Worm (Caenorhabditis elegans): ENCODE results near the gene scl-11.
A peak's percentile ranks its signal among the peaks of the same experiment; 100 is the strongest.

The scl-11 gene

DNA sequence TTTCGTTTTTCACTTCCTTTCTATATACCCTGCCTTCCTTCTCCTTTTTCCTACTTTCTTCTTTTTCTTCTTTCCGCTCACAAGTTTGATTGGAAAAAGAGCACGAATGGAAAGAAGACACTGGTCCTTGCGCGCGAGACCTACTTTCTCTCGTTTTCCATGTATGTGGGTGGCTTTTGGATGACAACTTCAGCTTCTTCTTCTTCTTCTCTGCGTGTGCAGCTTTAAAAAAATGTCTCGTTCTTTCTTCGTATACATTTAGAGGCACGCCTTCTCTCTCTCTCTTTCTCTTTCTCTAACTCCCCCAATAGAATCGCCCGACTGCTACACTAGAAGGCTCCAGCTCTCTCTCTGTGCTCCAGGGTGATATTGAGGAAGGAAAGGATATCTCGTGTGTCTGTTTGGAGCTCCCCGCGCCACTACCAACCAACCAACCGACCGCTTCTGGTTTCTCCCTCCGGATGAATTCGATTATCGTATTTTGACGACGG, 25.3 kb upstream of the scl-11 start:
- TF ChIP-seq rbr-2 (tag; optimal IDR thresholded peaks at IDR 0.05): peak; percentile 29
- TF ChIP-seq jun-1 (tag; optimal IDR thresholded peaks at IDR 0.05): no peak
- peak; percentile 32 for TF ChIP-seq mes-2 (tag; optimal IDR thresholded peaks at IDR 0.05; ENCODE audit: poor library complexity, severe bottlenecking)
- TF ChIP-seq ztf-11 (tag; optimal IDR thresholded peaks at IDR 0.05): no peak
- TF ChIP-seq ceh-82 (tag; optimal IDR thresholded peaks at IDR 0.05): no peak
- peak; percentile 42; the same call in 1 of the 2 replicates for TF ChIP-seq set-16 (GFP tag; IDR thresholded peaks at IDR 0.05)
- peak; percentile 61 for TF ChIP-seq mep-1 (tag; optimal IDR thresholded peaks at IDR 0.05)
- TF ChIP-seq ctbp-1 (GFP tag; IDR thresholded peaks at IDR 0.05): 0 out of 2 replicates have a peak, but pooled peaks have one; percentile 33
- no peak for TF ChIP-seq skn-1 (tag; optimal IDR thresholded peaks at IDR 0.05)
- TF ChIP-seq dmd-6 (GFP tag; IDR thresholded peaks at IDR 0.05): no peak
- peak; percentile 90 for TF ChIP-seq aha-1 (tag)
- no peak for TF ChIP-seq nhr-48 (tag; optimal IDR thresholded peaks at IDR 0.05)
- TF ChIP-seq ceh-32 (tag; optimal IDR thresholded peaks at IDR 0.05; ENCODE audit: poor library complexity): no peak
- TF ChIP-seq F37D6.2 (tag; optimal IDR thresholded peaks at IDR 0.05): peak; percentile 11
- TF ChIP-seq daf-12 (tag; optimal IDR thresholded peaks at IDR 0.05): no peak
- no peak for TF ChIP-seq zag-1 (tag; optimal IDR thresholded peaks at IDR 0.05)
- no peak for TF ChIP-seq ceh-20 (GFP tag; IDR thresholded peaks at IDR 0.05)
- no peak for TF ChIP-seq D1046.2 (GFP tag; IDR thresholded peaks at IDR 0.05)
- TF ChIP-seq daf-8 (GFP tag; IDR thresholded peaks at IDR 0.05): no peak
- TF ChIP-seq zip-2 (tag; optimal IDR thresholded peaks at IDR 0.05): no peak
- peak; percentile 46; the same call in 1 of the 2 replicates for TF ChIP-seq hmg-1.1 (GFP tag; IDR thresholded peaks at IDR 0.05)
- TF ChIP-seq nhr-237 (tag; optimal IDR thresholded peaks at IDR 0.05): no peak
- no peak for TF ChIP-seq zip-11 (GFP tag; IDR thresholded peaks at IDR 0.05)
- TF ChIP-seq unc-62 (GFP tag; optimal IDR thresholded peaks at IDR 0.05 in 1 of 2): peak in 1 of 2 experiments; percentile 57
- no peak for TF ChIP-seq unc-62 (tag; optimal IDR thresholded peaks at IDR 0.05)
- TF ChIP-seq egl-27 (tag; optimal IDR thresholded peaks at IDR 0.05): no peak
- no peak for TF ChIP-seq snpc-4 (tag; optimal IDR thresholded peaks at IDR 0.05)
- TF ChIP-seq saeg-2 (GFP tag; IDR thresholded peaks at IDR 0.05): no peak
- no peak for TF ChIP-seq nhr-11 (tag; optimal IDR thresholded peaks at IDR 0.05)
- no peak for TF ChIP-seq aly-2 (tag; optimal IDR thresholded peaks at IDR 0.05)
- no peak for TF ChIP-seq nhr-102 (tag; optimal IDR thresholded peaks at IDR 0.05)
- peak in 1 of 2 experiments; percentile 29 for TF ChIP-seq hif-1 (tag; optimal IDR thresholded peaks at IDR 0.05)
- no peak for TF ChIP-seq tra-1 (GFP tag; IDR thresholded peaks at IDR 0.05)
- TF ChIP-seq hlh-30 (tag; optimal IDR thresholded peaks at IDR 0.05; ENCODE audit: insufficient read depth): peak; percentile 17
- TF ChIP-seq nhr-76 (tag; optimal IDR thresholded peaks at IDR 0.05): no peak
- TF ChIP-seq pha-4 (GFP tag; IDR thresholded peaks at IDR 0.05): no peak
- TF ChIP-seq pha-4 (tag; optimal IDR thresholded peaks at IDR 0.05): no peak
- no peak for TF ChIP-seq nhr-6 (tag; optimal IDR thresholded peaks at IDR 0.05)
- TF ChIP-seq dve-1 (tag; optimal IDR thresholded peaks at IDR 0.05; ENCODE audit: insufficient read depth): no peak
- TF ChIP-seq ZK546.5 (tag; optimal IDR thresholded peaks at IDR 0.05): no peak
- peak in 1 of 2 experiments; percentile 62 for TF ChIP-seq mdl-1 (tag; optimal IDR thresholded peaks at IDR 0.05)
- peak; percentile 30 to 57 for TF ChIP-seq lsy-2 (tag; optimal IDR thresholded peaks at IDR 0.05)
- no peak for TF ChIP-seq unc-39 (tag; optimal IDR thresholded peaks at IDR 0.05)
- TF ChIP-seq F44E2.7 (GFP tag; IDR thresholded peaks at IDR 0.05): no peak
- no peak for TF ChIP-seq ceh-44 (GFP tag; IDR thresholded peaks at IDR 0.05)
- TF ChIP-seq Y5F2A.4 (GFP tag; optimal IDR thresholded peaks at IDR 0.05): no peak
- TF ChIP-seq ces-1 (GFP tag; optimal IDR thresholded peaks at IDR 0.05): peak; percentile 14
- no peak for TF ChIP-seq gei-8 (GFP tag; optimal IDR thresholded peaks at IDR 0.05)
- TF ChIP-seq mxl-2 (GFP tag; conservative IDR thresholded peaks at IDR 0.05): no peak
- TF ChIP-seq tag-97 (GFP tag; IDR thresholded peaks at IDR 0.05): no peak
- TF ChIP-seq ceh-62 (tag; optimal IDR thresholded peaks at IDR 0.05): no peak
- TF ChIP-seq F10B5.3 (tag; optimal IDR thresholded peaks at IDR 0.05): no peak
- TF ChIP-seq madf-9 (GFP tag; conservative IDR thresholded peaks at IDR 0.05): no peak
